Worm (Caenorhabditis elegans) whole organism, L3 larva: ENCODE data around the gene lnp-1.

Experiments
- R02D3.7 ChIP-seq: fragments of 150-350 bp; optimal IDR thresholded peaks from 2 replicates; lab custom pipeline; 2014; ENCODE audit warnings: missing biosample characterization, missing genetic modification characterization
- ama-1 ChIP-seq: fragments of 150-350 bp; optimal IDR thresholded peaks from 2 replicates; lab custom pipeline; 2018
- ceh-16 ChIP-seq: sonication (generic microtip); optimal IDR thresholded peaks from 2 replicates; lab custom pipeline; 2017; ENCODE audit warnings: missing biosample characterization, missing genetic modification characterization
- ceh-28 ChIP-seq: fragments of 150-350 bp; optimal IDR thresholded peaks from 2 replicates; lab custom pipeline; 2014; ENCODE audit warnings: missing biosample characterization, missing genetic modification reagents, missing genetic modification characterization
- ceh-82 ChIP-seq: fragments of 150-350 bp; optimal IDR thresholded peaks from 2 replicates; lab custom pipeline; 2014; ENCODE audit warnings: missing biosample characterization, missing genetic modification characterization
- ceh-9 ChIP-seq: sonication (generic microtip); optimal IDR thresholded peaks from 2 replicates; lab custom pipeline; 2018; ENCODE audit warnings: missing biosample characterization, missing genetic modification characterization
- egl-27 ChIP-seq: sonication (generic microtip); optimal IDR thresholded peaks from 4 replicates; lab custom pipeline; 2017; ENCODE audit warnings: missing biosample characterization, missing genetic modification reagents, missing genetic modification characterization
- egl-5 ChIP-seq: fragments of 150-350 bp; optimal IDR thresholded peaks from 2 replicates; lab custom pipeline; 2017; ENCODE audit warnings: missing biosample characterization, missing genetic modification reagents, missing genetic modification characterization, inconsistent platforms
- elt-2 ChIP-seq: sonication (generic microtip); optimal IDR thresholded peaks from 2 replicates; lab custom pipeline; 2016; ENCODE audit warnings: missing genetic modification reagents, mild to moderate bottlenecking, missing genetic modification characterization, missing compliant biosample characterization
- fos-1 ChIP-seq: fragments of 150-350 bp; optimal IDR thresholded peaks from 2 replicates; lab custom pipeline; 2014; ENCODE audit warnings: missing biosample characterization, missing genetic modification characterization
- hmg-11 ChIP-seq: sonication (generic microtip); optimal IDR thresholded peaks from 2 replicates; lab custom pipeline; 2016; ENCODE audit warnings: missing genetic modification characterization, missing compliant biosample characterization
- lin-15B ChIP-seq: fragments of 150-350 bp; optimal IDR thresholded peaks from 2 replicates; lab custom pipeline; 2014; ENCODE audit warnings: missing biosample characterization, missing genetic modification characterization
- lin-39 ChIP-seq: fragments of 150-350 bp; optimal IDR thresholded peaks from 2 replicates; lab custom pipeline; 2018; ENCODE audit warnings: missing biosample characterization, missing genetic modification reagents, missing genetic modification characterization
- lsy-12 ChIP-seq: sonication (generic microtip); optimal IDR thresholded peaks from 2 replicates; lab custom pipeline; 2016; ENCODE audit warnings: mild to moderate bottlenecking, missing genetic modification characterization, missing compliant biosample characterization
- mml-1 ChIP-seq: fragments of 150-350 bp; sonication (generic microtip); optimal IDR thresholded peaks from 3 replicates; lab custom pipeline; 2014; ENCODE audit warnings: missing biosample characterization, missing genetic modification characterization
- nfya-1 ChIP-seq: sonication (generic microtip); optimal IDR thresholded peaks from 2 replicates; lab custom pipeline; 2017; ENCODE audit warnings: missing genetic modification characterization, mild to moderate bottlenecking, missing compliant biosample characterization, antibody characterized with exemption, moderate library complexity; ENCODE audit not compliant: insufficient read depth
- nhr-11 ChIP-seq: fragments of 150-350 bp; optimal IDR thresholded peaks from 2 replicates; lab custom pipeline; 2014; ENCODE audit warnings: missing biosample characterization, missing genetic modification characterization
- nhr-12 ChIP-seq: fragments of 150-350 bp; optimal IDR thresholded peaks from 2 replicates; lab custom pipeline; 2014; ENCODE audit warnings: missing biosample characterization, missing genetic modification characterization
- nhr-23 ChIP-seq: fragments of 150-350 bp; optimal IDR thresholded peaks from 2 replicates; lab custom pipeline; 2014; ENCODE audit warnings: missing biosample characterization, missing genetic modification reagents, missing genetic modification characterization
- nhr-25 ChIP-seq: sonication (generic microtip); optimal IDR thresholded peaks from 2 replicates; lab custom pipeline; 2017; ENCODE audit warnings: missing biosample characterization, missing genetic modification characterization
- nhr-28 ChIP-seq: fragments of 150-350 bp; optimal IDR thresholded peaks from 2 replicates; lab custom pipeline; 2014; ENCODE audit warnings: missing biosample characterization, missing genetic modification characterization
- nhr-43 ChIP-seq: sonication (generic microtip); optimal IDR thresholded peaks from 2 replicates; lab custom pipeline; 2016; ENCODE audit warnings: mild to moderate bottlenecking, missing genetic modification characterization, missing compliant biosample characterization; ENCODE audit not compliant: poor library complexity, severe bottlenecking
- nhr-67 ChIP-seq: fragments of 150-350 bp; optimal IDR thresholded peaks from 2 replicates; lab custom pipeline; 2014; ENCODE audit warnings: missing biosample characterization, missing genetic modification characterization
- nhr-76 ChIP-seq: fragments of 150-350 bp; sonication (generic microtip); optimal IDR thresholded peaks from 5 replicates; lab custom pipeline; 2014; ENCODE audit warnings: missing biosample characterization, missing genetic modification characterization
- nhr-77 ChIP-seq: fragments of 150-350 bp; optimal IDR thresholded peaks from 2 replicates; lab custom pipeline; 2014; ENCODE audit warnings: missing biosample characterization, missing genetic modification characterization
- pha-4 ChIP-seq: fragments of 150-350 bp; optimal IDR thresholded peaks from 2 replicates; lab custom pipeline; 2014; ENCODE audit warnings: missing biosample characterization, missing genetic modification reagents, missing genetic modification characterization
- pqm-1 ChIP-seq: fragments of 150-350 bp; optimal IDR thresholded peaks from 2 replicates; lab custom pipeline; 2017; ENCODE audit warnings: missing biosample characterization, missing genetic modification characterization, inconsistent platforms
- sea-2 ChIP-seq: fragments of 150-350 bp; sonication (generic microtip); optimal IDR thresholded peaks from 4 replicates; lab custom pipeline; 2014; ENCODE audit warnings: missing biosample characterization, missing genetic modification reagents, missing genetic modification characterization
- skn-1 ChIP-seq: fragments of 150-350 bp; optimal IDR thresholded peaks from 2 replicates; lab custom pipeline; 2014; ENCODE audit warnings: missing biosample characterization, missing genetic modification characterization
- snpc-4 ChIP-seq: fragments of 150-350 bp; optimal IDR thresholded peaks from 2 replicates; lab custom pipeline; 2014; ENCODE audit warnings: missing biosample characterization, missing genetic modification characterization
- tbx-2 ChIP-seq: sonication (generic microtip); optimal IDR thresholded peaks from 2 replicates; lab custom pipeline; 2016; ENCODE audit warnings: mild to moderate bottlenecking, missing genetic modification characterization, missing compliant biosample characterization
- unc-39 ChIP-seq: sonication (generic microtip); optimal IDR thresholded peaks from 4 replicates; lab custom pipeline; 2017; ENCODE audit warnings: missing biosample characterization, missing genetic modification characterization
- unc-62 ChIP-seq: fragments of 150-350 bp; sonication (generic microtip); optimal IDR thresholded peaks from 4 replicates; lab custom pipeline; 2014; ENCODE audit warnings: missing biosample characterization, missing genetic modification reagents, missing genetic modification characterization
- ztf-11 ChIP-seq: fragments of 150-350 bp; optimal IDR thresholded peaks from 2 replicates; lab custom pipeline; 2014; ENCODE audit warnings: missing biosample characterization, missing genetic modification characterization
- ztf-4 ChIP-seq: fragments of 150-350 bp; optimal IDR thresholded peaks from 2 replicates; lab custom pipeline; 2014; ENCODE audit warnings: missing biosample characterization, missing genetic modification characterization

lnp-1 gene

DNA sequence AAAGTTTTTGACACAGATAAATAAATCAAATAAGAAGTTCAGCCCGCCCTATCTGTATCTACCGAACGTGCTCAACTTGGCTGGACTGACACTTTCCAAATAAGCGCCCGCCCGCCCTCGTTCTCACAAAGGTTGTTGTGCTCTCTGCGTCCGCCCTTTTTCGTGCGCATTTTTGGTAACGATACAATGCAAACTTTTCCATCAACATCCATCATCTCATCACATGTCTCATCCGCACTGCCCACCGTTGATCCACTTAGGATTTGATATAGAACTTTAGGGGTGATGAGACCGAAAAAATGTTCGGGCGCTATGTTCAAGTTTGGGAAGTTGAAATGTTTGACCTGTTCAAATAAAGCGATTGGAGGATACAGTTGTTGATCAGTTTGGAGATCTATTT, 3.0 kb upstream of the lnp-1 start, which contains the start of gene C05E11.7:
Gene C05E11.7, minus strand, starts transcription at position 101 of the 400 bp plus-strand sequence.
- no peak for TF ChIP-seq ceh-16 (tag; lab: Kevin White, UChicago)
- TF ChIP-seq nhr-25 (tag; lab: Kevin White, UChicago): no peak
- no peak for TF ChIP-seq mml-1
- TF ChIP-seq snpc-4 (tag; lab: Kevin White, UChicago): no peak
- TF ChIP-seq nfya-1 (tag; lab: Kevin White, UChicago): no peak
- no peak for TF ChIP-seq nhr-23 (tag; lab: Kevin White, UChicago)
- TF ChIP-seq nhr-11 (tag; lab: Kevin White, UChicago): no peak
- no peak for TF ChIP-seq ztf-4 (tag; lab: Kevin White, UChicago)
- no peak for TF ChIP-seq lin-39 (tag; lab: Kevin White, UChicago)

DNA sequence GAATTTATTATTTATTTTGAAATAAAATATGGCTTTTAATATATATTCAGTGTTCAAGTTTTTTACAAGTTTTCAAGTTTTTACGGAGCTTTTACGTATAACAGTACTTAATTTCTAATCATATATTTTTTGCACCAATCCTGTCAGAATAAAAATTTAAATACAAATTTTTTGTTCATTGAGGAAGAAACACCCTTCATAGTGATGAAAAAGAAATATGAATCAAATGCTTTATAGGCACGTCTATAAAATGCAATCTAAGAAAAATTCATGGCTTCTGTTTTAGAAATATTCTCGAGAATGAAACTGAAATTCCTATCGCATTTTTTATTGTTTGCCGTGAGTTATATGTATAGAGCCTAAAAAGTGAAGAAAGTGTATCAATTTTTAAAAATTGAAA, 1.9 kb upstream of the lnp-1 start, which contains the start of gene C05E11.2:
Gene C05E11.2, plus strand, starts transcription at position 301 of the 400 bp plus-strand sequence.
- no peak for TF ChIP-seq nhr-12 (tag; lab: Kevin White, UChicago)
- TF ChIP-seq nhr-28 (tag; lab: Kevin White, UChicago): no peak
- no peak for TF ChIP-seq ceh-28 (tag; lab: Kevin White, UChicago)
- TF ChIP-seq nhr-67 (tag; lab: Kevin White, UChicago): no peak
- no peak for TF ChIP-seq elt-2 (tag; lab: Kevin White, UChicago)
- TF ChIP-seq lsy-12: no peak
- TF ChIP-seq unc-62 (GFP tag; lab: Kevin White, UChicago): no peak
- no peak for TF ChIP-seq nhr-77 (tag; lab: Kevin White, UChicago)
- TF ChIP-seq R02D3.7 (tag; lab: Kevin White, UChicago): no peak
- TF ChIP-seq nhr-11 (tag; lab: Kevin White, UChicago): no peak

DNA sequence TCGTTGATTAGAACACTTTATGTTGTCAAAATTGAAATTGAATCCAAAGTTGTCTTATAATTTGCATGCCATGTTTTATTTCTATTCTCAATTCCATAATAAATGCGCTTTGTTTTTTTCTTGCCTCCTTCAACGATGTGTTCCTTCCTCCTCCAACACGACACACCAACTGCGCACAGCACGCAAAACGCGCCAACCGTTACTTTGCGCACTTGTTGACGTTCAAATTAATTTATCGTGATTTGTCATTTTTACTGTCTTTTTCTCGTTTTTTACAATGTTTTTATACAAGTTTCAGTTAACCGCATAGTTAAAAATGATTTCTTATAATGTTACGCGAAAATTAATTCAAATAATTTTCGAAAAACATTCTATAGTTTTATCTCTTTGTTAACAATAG, 628 bp upstream of the lnp-1 start:
- TF ChIP-seq ztf-4 (tag; lab: Kevin White, UChicago): no peak
- peak; percentile 61 for TF ChIP-seq pha-4 (tag; lab: Kevin White, UChicago)
- TF ChIP-seq nhr-77 (tag; lab: Kevin White, UChicago): no peak
- no peak for TF ChIP-seq sea-2 (GFP tag; lab: Kevin White, UChicago)
- TF ChIP-seq egl-5 (tag; lab: Kevin White, UChicago): peak; percentile 13
- TF ChIP-seq lsy-12: no peak
- peak; percentile 12 for TF ChIP-seq elt-2 (tag; lab: Kevin White, UChicago)
- no peak for TF ChIP-seq ceh-82 (tag; lab: Kevin White, UChicago)
- TF ChIP-seq ceh-16 (tag; lab: Kevin White, UChicago): no peak
- no peak for TF ChIP-seq nhr-28 (tag; lab: Kevin White, UChicago)
- peak; percentile 2 for TF ChIP-seq ceh-28 (tag; lab: Kevin White, UChicago)
- peak; percentile 59 for TF ChIP-seq nhr-25 (tag; lab: Kevin White, UChicago)
- peak; percentile 53 for TF ChIP-seq nhr-23 (tag; lab: Kevin White, UChicago)
- no peak for TF ChIP-seq skn-1 (tag; lab: Kevin White, UChicago)
- peak; percentile 55 for TF ChIP-seq hmg-11 (tag; lab: Kevin White, UChicago)
- TF ChIP-seq unc-62 (GFP tag; lab: Kevin White, UChicago): no peak
- TF ChIP-seq mml-1: no peak
- TF ChIP-seq ama-1: no peak
- no peak for TF ChIP-seq nhr-76 (tag; lab: Kevin White, UChicago)
- TF ChIP-seq pqm-1 (tag; lab: Kevin White, UChicago): no peak
- TF ChIP-seq lin-15B (tag; lab: Kevin White, UChicago): peak; percentile 44
- TF ChIP-seq ceh-9: no peak
- peak; percentile 54 for TF ChIP-seq nfya-1 (tag; lab: Kevin White, UChicago)

DNA sequence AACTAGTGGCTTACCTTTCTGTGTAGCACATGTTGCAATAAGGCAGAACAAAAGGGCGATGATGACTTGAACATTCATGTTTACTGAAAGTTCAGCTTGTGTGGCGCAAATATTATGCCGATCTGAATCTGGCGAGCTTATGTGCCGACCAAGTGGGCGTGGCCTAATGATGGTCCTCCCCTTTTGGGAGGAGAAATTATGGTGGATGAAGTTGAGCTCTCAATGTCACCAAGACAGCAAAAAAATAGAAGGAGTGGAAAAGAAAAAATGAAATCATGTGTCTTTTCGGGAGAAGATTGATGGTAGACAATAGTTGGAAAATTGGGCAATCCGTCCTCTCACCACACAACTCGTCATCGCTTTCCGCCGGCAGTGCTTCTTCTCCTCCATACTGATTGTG, 3.7 kb downstream of the lnp-1 start, which contains the start of gene flp-12:
Gene flp-12, minus strand, starts transcription at position 101 of the 400 bp plus-strand sequence.
- no peak for TF ChIP-seq lsy-12
- peak; percentile 23 for TF ChIP-seq lin-39 (tag; lab: Kevin White, UChicago)

DNA sequence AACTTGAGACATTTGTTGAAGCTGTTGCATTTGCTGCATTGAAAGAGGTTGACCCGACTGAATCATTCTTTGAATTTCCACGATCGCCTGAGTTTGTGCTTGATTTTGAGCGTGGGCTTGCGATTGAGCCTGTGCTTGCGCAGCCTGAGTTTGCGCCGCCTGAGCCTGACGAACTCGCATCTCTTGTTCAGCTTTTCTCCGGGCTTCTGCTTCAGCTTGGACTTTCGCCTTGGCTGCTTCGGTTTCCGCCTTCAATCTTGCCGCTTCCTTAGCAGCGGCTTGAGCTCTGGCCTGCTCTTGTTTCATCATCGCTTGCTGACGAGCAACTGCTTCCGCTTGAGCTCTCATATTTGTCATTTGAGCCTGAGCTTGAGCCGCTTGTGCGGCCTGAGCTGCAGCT, 8.9 kb downstream of the lnp-1 start:
- TF ChIP-seq tbx-2: no peak
- TF ChIP-seq ceh-28 (tag; lab: Kevin White, UChicago): no peak

DNA sequence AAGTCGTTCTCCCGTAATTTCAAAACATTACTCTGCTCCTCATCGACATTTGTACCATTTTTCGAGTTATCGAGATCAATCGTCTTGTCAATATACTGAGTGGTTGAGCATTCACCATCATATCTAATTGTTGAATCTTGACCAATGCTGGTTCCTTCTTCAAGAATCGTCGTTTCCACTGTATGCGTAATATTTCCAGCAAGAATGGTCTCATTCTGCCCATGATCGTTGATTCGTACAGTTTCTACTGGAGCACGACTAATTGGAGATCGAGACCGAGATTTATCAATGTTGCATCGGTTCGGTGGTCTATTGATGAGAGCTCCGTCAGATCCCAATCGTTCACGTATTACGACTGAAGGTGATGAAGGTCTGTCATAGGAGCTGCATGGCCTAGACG, 11.0 kb downstream of the lnp-1 start:
- TF ChIP-seq nhr-43: no peak
- no peak for TF ChIP-seq lin-39 (tag; lab: Kevin White, UChicago)
- TF ChIP-seq nhr-12 (tag; lab: Kevin White, UChicago): no peak
- TF ChIP-seq lsy-12: no peak
- TF ChIP-seq egl-27 (tag; lab: Kevin White, UChicago): no peak
- no peak for TF ChIP-seq sea-2 (GFP tag; lab: Kevin White, UChicago)
- TF ChIP-seq fos-1 (tag; lab: Kevin White, UChicago): no peak
- TF ChIP-seq unc-39 (tag; lab: Kevin White, UChicago): no peak
- TF ChIP-seq ztf-11 (tag; lab: Kevin White, UChicago): no peak
- no peak for TF ChIP-seq skn-1 (tag; lab: Kevin White, UChicago)
- TF ChIP-seq, all 47 proteins: peak for 0
